Worm (Caenorhabditis elegans) whole organism, L4/young adult: ENCODE measurements around the gene C04E6.4.

Experiments used
- W03F9.2 ChIP-seq: fragments of 150-350 bp; optimal IDR thresholded peaks from 2 replicates; lab custom pipeline; 2014; ENCODE audit warnings: missing biosample characterization, missing genetic modification characterization
- dao-5 ChIP-seq: sonication (generic microtip); optimal IDR thresholded peaks from 2 replicates; lab custom pipeline; 2016; ENCODE audit warnings: missing genotype, missing genetic modification characterization, moderate library complexity, missing compliant biosample characterization
- him-1 ChIP-seq: sonication (generic microtip); optimal IDR thresholded peaks from 2 replicates; lab custom pipeline; 2016; ENCODE audit warnings: missing genotype, missing genetic modification reagents, missing genetic modification characterization, missing compliant biosample characterization

ce11 chrV:5922236-5922635 is 15.0 kb downstream of the C04E6.4 start, which contains the start of gene srsx-18:
- no peak for TF ChIP-seq W03F9.2 (tag; lab: Kevin White, UChicago)
- no peak for TF ChIP-seq him-1 (tag; lab: Kevin White, UChicago)
- no peak for TF ChIP-seq dao-5 (tag; lab: Kevin White, UChicago)
